Fruit fly (Drosophila melanogaster) whole organism, embryonic: ENCODE data around the gene Gr89a.

Experiments used
- Aef1 ChIP-seq: fragments of 200-800 bp; sonication (Bioruptor generic); IDR thresholded peaks from 3 replicates; pipeline ENCODE4 v1.3.6; 2022; ENCODE audit warnings: missing biosample characterization, missing genetic modification characterization
- BEAF-32 ChIP-seq: fragments of 200-800 bp; sonication (Bioruptor generic); optimal IDR thresholded peaks from 3 replicates; lab custom pipeline; 2017; ENCODE audit warnings: missing biosample characterization, missing genetic modification characterization, mild to moderate bottlenecking, moderate library complexity, missing genetic modification reagents
- Bdp1 ChIP-seq: fragments of 200-800 bp; sonication (Bioruptor generic); optimal IDR thresholded peaks from 3 replicates; lab custom pipeline; 2016; ENCODE audit warnings: missing biosample characterization, missing genetic modification characterization
- CG10267 ChIP-seq: fragments of 200-800 bp; sonication (Bioruptor generic); optimal IDR thresholded peaks from 2 replicates; lab custom pipeline; 2018; ENCODE audit warnings: missing biosample characterization, mild to moderate bottlenecking, missing genetic modification characterization, moderate library complexity
- CG10366 ChIP-seq: fragments of 200-800 bp; sonication (Bioruptor generic); IDR thresholded peaks from 2 replicates; pipeline ENCODE4 v1.3.6; 2022; ENCODE audit warnings: missing biosample characterization, missing genetic modification characterization
- CG11504 ChIP-seq: fragments of 200-800 bp; sonication (Bioruptor generic); optimal IDR thresholded peaks from 3 replicates; lab custom pipeline; 2019; ENCODE audit warnings: missing biosample characterization, mild to moderate bottlenecking, missing genetic modification characterization, moderate library complexity
- CG13296 ChIP-seq: fragments of 200-800 bp; sonication (Bioruptor generic); optimal IDR thresholded peaks from 3 replicates; lab custom pipeline; 2018; ENCODE audit warnings: missing biosample characterization, mild to moderate bottlenecking, missing genetic modification characterization
- CG16779 ChIP-seq: fragments of 200-800 bp; sonication (Bioruptor generic); IDR thresholded peaks from 2 replicates; pipeline ENCODE4 v1.3.6; 2022; ENCODE audit warnings: missing biosample characterization, missing genetic modification characterization
- CG18476 ChIP-seq: fragments of 200-800 bp; sonication (Bioruptor generic); optimal IDR thresholded peaks from 2 replicates; lab custom pipeline; 2016; ENCODE audit warnings: missing biosample characterization, mild to moderate bottlenecking, missing genetic modification characterization
- CG18619 ChIP-seq: fragments of 200-800 bp; sonication (Bioruptor generic); optimal IDR thresholded peaks from 3 replicates; lab custom pipeline; 2017; ENCODE audit warnings: missing biosample characterization, mild to moderate bottlenecking, missing genetic modification characterization
- CG2129 ChIP-seq: fragments of 200-800 bp; sonication (Bioruptor generic); IDR thresholded peaks from 2 replicates; pipeline ENCODE4 v1.3.6; 2022; ENCODE audit warnings: missing biosample characterization, missing genetic modification characterization; ENCODE audit not compliant: partially characterized antibody
- CG3163 ChIP-seq: fragments of 200-800 bp; sonication (Bioruptor generic); optimal IDR thresholded peaks from 3 replicates; lab custom pipeline; 2016; ENCODE audit warnings: missing biosample characterization, missing genetic modification characterization
- CG3407 ChIP-seq: fragments of 200-800 bp; sonication (Bioruptor generic); optimal IDR thresholded peaks from 2 replicates; lab custom pipeline; 2018; ENCODE audit warnings: missing biosample characterization, mild to moderate bottlenecking, missing genetic modification characterization
- CG42726 ChIP-seq: fragments of 200-800 bp; sonication (Bioruptor generic); IDR thresholded peaks from 2 replicates; pipeline ENCODE4 v1.3.6; 2022; ENCODE audit warnings: missing biosample characterization, missing genetic modification characterization; ENCODE audit not compliant: partially characterized antibody
- CG5180 ChIP-seq: fragments of 200-800 bp; sonication (Bioruptor generic); optimal IDR thresholded peaks from 3 replicates; lab custom pipeline; 2017; ENCODE audit warnings: missing biosample characterization, missing genetic modification characterization, mild to moderate bottlenecking, moderate library complexity, missing genetic modification reagents
- CG5953 ChIP-seq: fragments of 200-800 bp; sonication (Bioruptor generic); IDR thresholded peaks from 2 replicates; pipeline ENCODE4 v1.3.6; 2022; ENCODE audit warnings: missing biosample characterization, missing genetic modification characterization
- CG8281 ChIP-seq: fragments of 200-800 bp; sonication (Bioruptor generic); optimal IDR thresholded peaks from 2 replicates; lab custom pipeline; 2018; ENCODE audit warnings: missing biosample characterization, mild to moderate bottlenecking, missing genetic modification characterization, moderate library complexity
- CG8478 ChIP-seq: fragments of >200 bp; optimal IDR thresholded peaks from 2 replicates; lab custom pipeline; 2018
- CG8924 ChIP-seq: fragments of 200-800 bp; optimal IDR thresholded peaks from 3 replicates; lab custom pipeline; 2019; ENCODE audit warnings: missing biosample characterization, mild to moderate bottlenecking, missing genetic modification characterization, moderate library complexity
- Dp ChIP-seq: fragments of 200-800 bp; sonication (Bioruptor generic); optimal IDR thresholded peaks from 2 replicates; lab custom pipeline; 2018; ENCODE audit warnings: missing biosample characterization, mild to moderate bottlenecking, missing genetic modification characterization, moderate library complexity
- HLH4C ChIP-seq: fragments of 200-800 bp; sonication (Bioruptor generic); IDR thresholded peaks from 3 replicates; pipeline ENCODE4 v1.3.6; 2022; ENCODE audit warnings: missing biosample characterization, missing genetic modification characterization; ENCODE audit not compliant: partially characterized antibody
- Hr51 ChIP-seq, 2 experiments: fragments of 200-800 bp; sonication (Bioruptor generic); optimal IDR thresholded peaks; 2 replicates in 1 of 2; 3 replicates in 1 of 2; lab custom pipeline; 2016 to 2018; ENCODE audit warnings: missing biosample characterization in 2 of 2, missing genetic modification characterization in 2 of 2, mild to moderate bottlenecking in 1 of 2, moderate library complexity in 1 of 2
- Med ChIP-seq: fragments of 200-800 bp; sonication (Bioruptor generic); peaks from one replicate; lab custom pipeline; 2016; ENCODE audit warnings: missing biosample characterization, missing genetic modification characterization, mild to moderate bottlenecking, inconsistent platforms, moderate library complexity
- Nf-YA ChIP-seq: fragments of 200-800 bp; sonication (Bioruptor generic); IDR thresholded peaks from 2 replicates; pipeline ENCODE4 v1.3.6; 2022; ENCODE audit warnings: missing biosample characterization, missing genetic modification characterization
- Pdp1 ChIP-seq, 2 experiments: fragments of 200-800 bp; sonication (Bioruptor generic); optimal IDR thresholded peaks; 3 replicates each; lab custom pipeline; 2016; ENCODE audit warnings: missing biosample characterization in 2 of 2, missing genetic modification characterization in 2 of 2, mild to moderate bottlenecking in 1 of 2, moderate library complexity in 1 of 2
- Ptx1 ChIP-seq: fragments of 200-800 bp; sonication (Bioruptor generic); IDR thresholded peaks from 2 replicates; pipeline ENCODE4 v1.3.6; 2022; ENCODE audit warnings: missing biosample characterization, missing genetic modification characterization
- Ravus ChIP-seq: fragments of 200-800 bp; sonication (Bioruptor generic); IDR thresholded peaks from 2 replicates; pipeline ENCODE4 v1.3.6; 2022; ENCODE audit warnings: missing biosample characterization, missing genetic modification characterization
- Side ChIP-seq: fragments of 200-800 bp; sonication (Bioruptor generic); optimal IDR thresholded peaks from 2 replicates; lab custom pipeline; 2016; ENCODE audit warnings: missing biosample characterization, missing genetic modification characterization
- Sox102F ChIP-seq: fragments of 200-800 bp; sonication (Bioruptor generic); optimal IDR thresholded peaks from 2 replicates; lab custom pipeline; 2018; ENCODE audit warnings: missing biosample characterization, mild to moderate bottlenecking, missing genetic modification characterization, moderate library complexity
- Tbp ChIP-seq: fragments of >200 bp; optimal IDR thresholded peaks from 2 replicates; lab custom pipeline; 2018; ENCODE audit warnings: missing biosample characterization, missing genetic modification characterization
- ab ChIP-seq: fragments of 200-800 bp; sonication (Bioruptor generic); optimal IDR thresholded peaks from 2 replicates; lab custom pipeline; 2016; ENCODE audit warnings: missing biosample characterization, missing genetic modification characterization
- aop ChIP-seq: fragments of 200-800 bp; sonication (Bioruptor generic); IDR thresholded peaks from 2 replicates; pipeline ENCODE4 v1.3.6; 2022; ENCODE audit warnings: missing biosample characterization, missing genetic modification characterization
- chn ChIP-seq: fragments of 200-800 bp; sonication (Bioruptor generic); optimal IDR thresholded peaks from 2 replicates; lab custom pipeline; 2016; ENCODE audit warnings: missing biosample characterization, missing genetic modification characterization
- crol ChIP-seq: fragments of 200-800 bp; sonication (Bioruptor generic); IDR thresholded peaks from 2 replicates; pipeline ENCODE4 v1.3.6; 2022; ENCODE audit warnings: missing biosample characterization, missing genetic modification characterization
- dimm ChIP-seq: fragments of 200-800 bp; sonication (Bioruptor generic); IDR thresholded peaks from 2 replicates; pipeline ENCODE4 v1.3.6; 2022; ENCODE audit warnings: missing biosample characterization, missing genetic modification characterization
- ems ChIP-seq: fragments of 200-800 bp; sonication (Bioruptor generic); optimal IDR thresholded peaks from 3 replicates; lab custom pipeline; 2016; ENCODE audit warnings: missing biosample characterization, missing genetic modification characterization
- en ChIP-seq: fragments of 200-800 bp; sonication (Bioruptor generic); optimal IDR thresholded peaks from 2 replicates; lab custom pipeline; 2016; ENCODE audit warnings: missing biosample characterization, missing genetic modification characterization
- fd102C ChIP-seq: fragments of 200-800 bp; sonication (Bioruptor generic); optimal IDR thresholded peaks from 2 replicates; lab custom pipeline; 2018; ENCODE audit warnings: missing biosample characterization, mild to moderate bottlenecking, missing genetic modification characterization, moderate library complexity
- fru ChIP-seq: fragments of >200 bp; optimal IDR thresholded peaks from 2 replicates; lab custom pipeline; 2017
- gfzf ChIP-seq: fragments of 200-800 bp; sonication (Bioruptor generic); optimal IDR thresholded peaks from 2 replicates; lab custom pipeline; 2016; ENCODE audit warnings: missing biosample characterization, mild to moderate bottlenecking, missing genetic modification characterization, moderate library complexity
- grn ChIP-seq: fragments of 200-800 bp; sonication (Bioruptor generic); optimal IDR thresholded peaks from 3 replicates; lab custom pipeline; 2017; ENCODE audit warnings: missing biosample characterization, missing genetic modification characterization
- h ChIP-seq: fragments of >200 bp; optimal IDR thresholded peaks from 2 replicates; lab custom pipeline; 2017
- ham ChIP-seq: fragments of 200-800 bp; sonication (Bioruptor generic); IDR thresholded peaks from 2 replicates; pipeline ENCODE4 v1.3.6; 2022; ENCODE audit warnings: missing biosample characterization, missing genetic modification characterization
- inv ChIP-seq: fragments of 200-800 bp; sonication (Bioruptor generic); IDR thresholded peaks from 2 replicates; pipeline ENCODE4 v1.3.6; 2022; ENCODE audit warnings: missing biosample characterization, missing genetic modification characterization; ENCODE audit not compliant: partially characterized antibody
- kah ChIP-seq: fragments of 200-800 bp; sonication (Bioruptor generic); optimal IDR thresholded peaks from 2 replicates; lab custom pipeline; 2018; ENCODE audit warnings: missing biosample characterization, mild to moderate bottlenecking, missing genetic modification characterization
- lilli ChIP-seq: fragments of 200-800 bp; sonication (Bioruptor generic); optimal IDR thresholded peaks from 3 replicates; lab custom pipeline; 2016; ENCODE audit warnings: missing biosample characterization, missing genetic modification characterization
- sens ChIP-seq: fragments of 200-800 bp; sonication (Bioruptor generic); peaks from one replicate; lab custom pipeline; 2016; ENCODE audit warnings: missing biosample characterization, missing genetic modification characterization
- sr ChIP-seq: fragments of 200-800 bp; sonication (Bioruptor generic); IDR thresholded peaks from 3 replicates; pipeline ENCODE4 v1.3.6; 2022; ENCODE audit warnings: missing biosample characterization, missing genetic modification characterization
- sug ChIP-seq: fragments of 200-800 bp; optimal IDR thresholded peaks from 2 replicates; lab custom pipeline; 2019; ENCODE audit warnings: missing biosample characterization, mild to moderate bottlenecking, missing genetic modification characterization, moderate library complexity
- trem ChIP-seq: fragments of 200-800 bp; optimal IDR thresholded peaks from 3 replicates; lab custom pipeline; 2019; ENCODE audit warnings: missing biosample characterization, mild to moderate bottlenecking, missing genetic modification characterization, moderate library complexity
- unc-4 ChIP-seq: fragments of 200-800 bp; sonication (Bioruptor generic); IDR thresholded peaks from 2 replicates; pipeline ENCODE4 v1.3.6; 2022; ENCODE audit warnings: missing biosample characterization, missing genetic modification characterization; ENCODE audit not compliant: partially characterized antibody
- wor ChIP-seq: fragments of 200-800 bp; sonication (Bioruptor generic); IDR thresholded peaks from 2 replicates; pipeline ENCODE4 v1.3.6; 2022; ENCODE audit warnings: missing biosample characterization, missing genetic modification characterization

The Gr89a gene

dm6 chr3R:16483877-16484417 lies 14.8 kb downstream of the Gr89a start, which contains the start of gene Der-2 (continued):
- TF ChIP-seq inv (GFP tag; lab: Robert Waterston, UW) (peak; percentile 74), ham (GFP tag; lab: Robert Waterston, UW) (no peak), lilli (GFP tag; lab: Kevin White, UChicago) (no peak), trem (tag; lab: Kevin White, UChicago) (peak; percentile 40), CG8924 (no peak), CG13296 (GFP tag; lab: Kevin White, UChicago) (no peak), Sox102F (GFP tag; lab: Kevin White, UChicago) (no peak), ems (no peak), Ravus (GFP tag; lab: Robert Waterston, UW) (no peak), Bdp1 (no peak), h (lab: Kevin White, UChicago) (no peak), CG42726 (peak; percentile 86), ab (GFP tag; lab: Kevin White, UChicago) (no peak), grn (GFP tag; lab: Kevin White, UChicago) (no peak), unc-4 (GFP tag; lab: Robert Waterston, UW) (peak; percentile 93), Hr51 (GFP tag; optimal IDR thresholded peaks at IDR 0.05; lab: Kevin White, UChicago) (no peak), dimm (GFP tag; lab: Robert Waterston, UW) (no peak), kah (GFP tag; lab: Kevin White, UChicago) (no peak), CG10267 (no peak), HLH4C (peak; percentile 83), aop (GFP tag; lab: Robert Waterston, UW) (no peak), chn (GFP tag; lab: Kevin White, UChicago) (no peak), CG18619 (no peak), Med (peak; percentile 66), CG2129 (GFP tag; lab: Robert Waterston, UW) (peak; percentile 80), CG5180 (no peak), wor (GFP tag; lab: Robert Waterston, UW) (no peak), CG8478 (lab: Kevin White, UChicago) (no peak), CG18476 (GFP tag; lab: Kevin White, UChicago) (no peak), Ptx1 (GFP tag; lab: Robert Waterston, UW) (no peak), CG3163 (GFP tag; lab: Kevin White, UChicago) (no peak), BEAF-32 (peak; percentile 77), Side (no peak), crol (GFP tag; lab: Robert Waterston, UW) (no peak), en (GFP tag; lab: Kevin White, UChicago) (no peak), gfzf (GFP tag; lab: Kevin White, UChicago) (no peak), CG10366 (GFP tag; lab: Robert Waterston, UW) (no peak), sug (tag; lab: Kevin White, UChicago) (no peak), Nf-YA (GFP tag; lab: Robert Waterston, UW) (no peak), CG16779 (no peak), fru (lab: Kevin White, UChicago) (no peak), Dp (GFP tag; lab: Kevin White, UChicago) (peak; percentile 81), CG5953 (GFP tag; lab: Robert Waterston, UW) (no peak), CG3407 (GFP tag; lab: Kevin White, UChicago) (no peak), sr (GFP tag; lab: Robert Waterston, UW) (no peak), Tbp (GFP tag; lab: Kevin White, UChicago) (no peak), sens (peak; percentile 63), Pdp1 (GFP tag; optimal IDR thresholded peaks at IDR 0.05; lab: Kevin White, UChicago) (no peak), CG11504 (tag; lab: Kevin White, UChicago) (no peak), fd102C (no peak), CG8281 (tag; lab: Kevin White, UChicago) (no peak), Aef1 (GFP tag; lab: Robert Waterston, UW) (no peak)
